Fruit fly (Drosophila melanogaster): ENCODE data around the gene PIG-P.

DNA sequence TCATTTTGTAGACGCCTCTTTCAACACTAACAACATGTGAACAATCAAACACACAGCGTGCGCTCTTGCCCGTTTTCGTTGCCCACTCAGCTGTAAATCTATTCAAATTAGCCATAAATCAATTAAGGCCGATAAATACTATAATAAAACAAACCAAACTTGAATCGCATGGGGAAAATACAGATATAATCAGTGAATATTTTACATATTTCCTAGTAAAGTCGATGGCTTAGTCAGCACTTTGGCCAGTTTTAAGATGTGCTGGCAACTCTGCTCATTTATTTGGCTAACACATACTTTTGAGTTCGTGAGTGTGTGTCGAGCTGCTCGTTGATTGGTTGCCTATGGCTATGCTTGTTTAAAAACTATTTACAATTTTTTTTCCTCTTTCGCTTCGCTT lies 41.2 kb upstream of the PIG-P start:
- TF ChIP-seq spab (GFP tag; optimal IDR thresholded peaks at IDR 0.05) (no peak), cyc (GFP tag; optimal IDR thresholded peaks at IDR 0.05) (no peak), esn (GFP tag; optimal IDR thresholded peaks at IDR 0.05) (no peak)
